Worm (Caenorhabditis elegans) whole organism, early embryonic: Measurements from ENCODE around the gene srd-40.

Experiments
- ceh-36 ChIP-seq: sonication (generic microtip); optimal IDR thresholded peaks from 2 replicates; lab custom pipeline; 2016; ENCODE audit warnings: missing genetic modification characterization, inconsistent platforms, missing compliant biosample characterization
- pes-1 ChIP-seq: fragments of 200-800 bp; sonication (Bioruptor generic); IDR thresholded peaks from 2 replicates; pipeline ENCODE4 v1.3.6; 2022; ENCODE audit warnings: missing genetic modification reagents, missing genetic modification characterization, missing compliant biosample characterization
- tbx-37 ChIP-seq: fragments of 200-800 bp; sonication (Bioruptor generic); conservative IDR thresholded peaks from 2 replicates; pipeline ENCODE4 v1.3.6; 2022; ENCODE audit warnings: missing genetic modification reagents, missing genetic modification characterization, missing compliant biosample characterization

DNA sequence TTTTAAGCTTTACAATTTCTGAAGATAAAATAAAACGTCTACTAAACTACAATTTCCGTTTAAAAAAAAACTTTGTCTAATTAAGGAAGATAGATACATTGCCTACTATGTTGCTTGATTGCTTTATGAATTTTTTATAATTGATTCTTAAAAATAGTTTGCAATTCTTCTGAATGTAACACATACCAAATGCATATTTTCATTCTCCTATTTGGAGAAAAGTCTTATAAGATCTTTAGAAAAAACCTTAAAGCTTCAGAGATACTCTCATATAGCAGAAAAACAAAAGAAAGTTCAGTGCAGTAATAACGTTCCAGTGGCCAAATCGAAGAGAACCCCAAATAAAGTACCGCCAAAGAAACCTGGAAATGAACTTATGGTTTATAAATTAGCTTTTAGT is 17.0 kb upstream of the srd-40 start, which contains the start of gene phf-32:
- no peak for TF ChIP-seq ceh-36 (tag; lab: Kevin White, UChicago)
- TF ChIP-seq tbx-37 (GFP tag; lab: Robert Waterston, UW), result no peak
- TF ChIP-seq pes-1 (GFP tag; lab: Robert Waterston, UW), result no peak
